Fruit fly (Drosophila melanogaster): ENCODE data around the gene RhoGAP71E.
A peak's percentile ranks its signal among the peaks of the same experiment; 100 is the strongest.

RhoGAP71E gene

DNA sequence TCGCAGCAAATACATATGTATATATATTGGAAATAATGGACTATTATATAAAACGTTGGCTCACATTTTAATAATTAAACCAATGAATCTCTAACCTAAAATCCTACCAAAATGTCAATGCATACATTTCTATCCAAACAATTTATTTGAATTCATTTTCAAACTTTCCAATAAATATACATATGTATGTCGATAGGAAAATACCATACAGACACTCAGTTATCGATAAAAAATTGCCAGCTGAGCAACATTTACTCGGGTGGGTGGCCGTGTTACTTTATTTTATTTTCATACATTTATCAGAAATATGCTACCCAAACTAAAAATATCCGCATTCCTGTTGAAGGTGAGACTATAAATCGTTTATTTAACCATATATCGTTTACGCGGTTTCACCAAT lies 12.3 kb upstream of the RhoGAP71E start, which contains the start of gene Ufsp2:
Ufsp2 (plus strand) TSS at position 214 of the 400 bp plus-strand sequence.
- no peak for TF ChIP-seq CG8159 (tag; optimal IDR thresholded peaks at IDR 0.05)
- TF ChIP-seq CG10348 (GFP tag; IDR thresholded peaks at IDR 0.05) = no peak
- no peak for TF ChIP-seq CG12605 (GFP tag; IDR thresholded peaks at IDR 0.05)

DNA sequence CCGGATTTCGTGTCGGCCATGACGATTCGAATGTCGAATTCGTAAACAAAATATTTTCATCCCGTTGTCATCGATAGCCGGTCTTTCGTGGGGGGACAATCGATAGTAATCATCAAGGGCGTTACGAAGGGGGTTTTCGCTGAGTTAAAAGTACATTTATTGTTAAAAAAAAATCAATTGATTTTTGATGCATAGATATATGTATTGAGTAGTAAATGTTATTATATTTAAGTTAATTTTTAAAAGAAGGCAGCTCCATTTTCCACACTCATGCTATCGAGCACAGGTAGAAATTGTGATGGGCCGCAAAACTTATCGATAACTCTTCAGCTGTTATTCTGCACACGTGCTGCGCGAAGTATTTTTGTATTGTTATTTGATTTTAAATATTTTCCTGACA lies 8.2 kb upstream of the RhoGAP71E start, which contains the start of the genes mrn and CG12301:
mrn (minus strand) TSS at position 51 of the 400 bp plus-strand sequence.
CG12301 (plus strand) TSS at position 314 of the 400 bp plus-strand sequence.
- TF ChIP-seq Ets98B (GFP tag; IDR thresholded peaks at IDR 0.05) (peak; percentile 97), CG13204 (GFP tag; optimal IDR thresholded peaks at IDR 0.05) (no peak), CG10348 (GFP tag; IDR thresholded peaks at IDR 0.05) (no peak), CG32121 (GFP tag; IDR thresholded peaks at IDR 0.05) (peak; percentile 79; the same call in 1 of the 2 replicates), CG4496 (GFP tag; IDR thresholded peaks at IDR 0.05) (peak; percentile 98), CG9948 (tag; optimal IDR thresholded peaks at IDR 0.05) (peak; percentile 45), gl (tag; optimal IDR thresholded peaks at IDR 0.05) (peak; percentile 2), EcR (GFP tag; optimal IDR thresholded peaks at IDR 0.05) (no peak), fd96Ca (GFP tag; IDR thresholded peaks at IDR 0.05) (peak; percentile 89), Snoo (tag; optimal IDR thresholded peaks at IDR 0.05) (peak; percentile 67), CG17806 (tag; optimal IDR thresholded peaks at IDR 0.05) (peak; percentile 49), rn (GFP tag; IDR thresholded peaks at IDR 0.05) (peak; percentile 93), CG34367 (tag; optimal IDR thresholded peaks at IDR 0.05) (peak; percentile 45), CG12605 (GFP tag; IDR thresholded peaks at IDR 0.05) (peak; percentile 91), D1 (tag; optimal IDR thresholded peaks at IDR 0.05) (no peak), CG15710 (tag; optimal IDR thresholded peaks at IDR 0.05) (peak; percentile 70)

DNA sequence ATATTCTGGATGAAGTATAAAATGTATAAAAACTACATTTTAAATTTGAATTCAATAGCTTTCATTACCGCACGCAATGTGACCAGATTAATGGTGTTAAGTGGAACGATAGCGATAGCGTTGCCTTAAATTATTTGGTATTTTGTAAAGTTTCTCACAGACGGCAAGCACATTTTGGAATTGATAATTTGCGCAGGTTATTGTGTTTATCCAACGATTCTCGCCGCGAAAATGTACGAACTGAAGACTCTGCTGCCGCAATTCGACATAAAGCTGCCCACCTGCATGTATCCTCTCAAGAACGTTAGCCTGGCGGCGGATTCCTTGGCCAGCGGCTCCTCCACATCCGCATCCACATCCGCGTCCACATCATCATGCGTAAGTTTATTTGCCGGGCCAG lies 5.2 kb upstream of the RhoGAP71E start, which contains the start of gene AIMP2:
AIMP2 (plus strand) TSS at position 135 of the 400 bp plus-strand sequence.
- TF ChIP-seq Snoo (tag; optimal IDR thresholded peaks at IDR 0.05) = no peak
- no peak for TF ChIP-seq Ets98B (GFP tag; IDR thresholded peaks at IDR 0.05)
- TF ChIP-seq CG8301 (tag; optimal IDR thresholded peaks at IDR 0.05) = no peak
- TF ChIP-seq CG34367 (tag; optimal IDR thresholded peaks at IDR 0.05) = no peak
- TF ChIP-seq Pif1A (GFP tag; optimal IDR thresholded peaks at IDR 0.05) = no peak
- TF ChIP-seq rn (GFP tag; IDR thresholded peaks at IDR 0.05) = no peak

DNA sequence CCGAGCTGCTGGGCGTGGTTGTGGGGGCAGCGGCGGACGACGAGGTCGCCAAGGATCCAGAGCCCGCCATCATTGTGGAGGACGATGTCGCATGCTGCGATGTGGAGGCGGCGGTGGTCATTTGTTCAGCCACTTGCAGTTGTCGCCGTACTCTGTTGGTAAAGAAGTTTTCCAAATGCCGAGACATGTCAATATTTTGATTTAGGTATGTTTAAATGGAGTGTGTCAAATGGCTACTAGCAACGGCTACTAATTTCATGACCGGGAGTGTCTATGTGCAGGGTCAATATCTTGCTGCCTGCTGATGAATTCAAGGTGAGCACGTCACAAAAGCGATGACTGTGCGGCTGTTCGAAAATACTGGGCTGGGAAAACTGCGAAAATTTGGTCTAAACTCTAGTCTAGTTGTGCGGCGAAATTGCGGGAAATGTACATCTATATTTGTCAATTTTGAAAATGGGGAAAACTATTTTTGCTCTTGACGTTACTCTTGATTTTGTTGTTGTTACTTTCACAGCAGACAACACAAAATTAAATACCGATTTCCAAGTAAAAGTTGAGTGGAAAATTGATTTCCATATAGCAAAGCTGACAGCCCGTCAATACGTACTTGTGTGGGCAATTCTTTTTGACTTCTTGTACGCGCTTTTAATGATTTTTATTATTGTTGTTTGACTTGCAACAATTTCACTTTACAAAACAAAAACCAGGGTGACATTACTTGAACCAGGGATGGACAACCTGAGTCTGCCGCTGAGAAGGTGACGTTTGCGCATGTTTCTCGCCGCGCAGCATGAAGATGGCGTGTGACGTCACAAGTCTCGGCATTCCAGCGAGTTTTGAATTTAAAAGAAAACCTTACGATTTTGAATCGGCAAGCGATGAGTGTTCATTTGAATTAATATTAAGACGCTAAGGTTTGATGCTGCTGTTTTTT lies 947 bp upstream of the RhoGAP71E start, which contains the start of gene CG7656:
CG7656 (minus strand) TSS at position 731 of the 937 bp plus-strand sequence.
- TF ChIP-seq CG4496 (GFP tag; IDR thresholded peaks at IDR 0.05) = peak; percentile 77
- 0 out of 2 replicates have a peak, but pooled peaks have one; percentile 41 for TF ChIP-seq rn (GFP tag; IDR thresholded peaks at IDR 0.05)
- peak; percentile 31 for TF ChIP-seq CG8159 (tag; optimal IDR thresholded peaks at IDR 0.05)
- TF ChIP-seq CG12605 (GFP tag; IDR thresholded peaks at IDR 0.05) = no peak; the same call in 1 of the 2 replicates
- no peak for TF ChIP-seq D1 (tag; optimal IDR thresholded peaks at IDR 0.05)
- peak; percentile 25 for TF ChIP-seq CG15710 (tag; optimal IDR thresholded peaks at IDR 0.05)
- no peak for TF ChIP-seq CG13204 (GFP tag; optimal IDR thresholded peaks at IDR 0.05)
- TF ChIP-seq CG9948 (tag; optimal IDR thresholded peaks at IDR 0.05) = no peak
- TF ChIP-seq CG14655 (GFP tag; optimal IDR thresholded peaks at IDR 0.05) = no peak
- TF ChIP-seq CG8301 (tag; optimal IDR thresholded peaks at IDR 0.05) = no peak
- no peak for TF ChIP-seq CG10348 (GFP tag; IDR thresholded peaks at IDR 0.05)
- TF ChIP-seq Pif1A (GFP tag; optimal IDR thresholded peaks at IDR 0.05) = peak; percentile 29
- TF ChIP-seq CG17806 (tag; optimal IDR thresholded peaks at IDR 0.05) = no peak
- peak; percentile 52 for TF ChIP-seq Snoo (tag; optimal IDR thresholded peaks at IDR 0.05)
- TF ChIP-seq Ets98B (GFP tag; IDR thresholded peaks at IDR 0.05) = peak; percentile 74
- TF ChIP-seq EcR (GFP tag; optimal IDR thresholded peaks at IDR 0.05) = peak; percentile 92
- no peak for TF ChIP-seq Pif1B (GFP tag; optimal IDR thresholded peaks at IDR 0.05)
- peak; percentile 15 for TF ChIP-seq CG34367 (tag; optimal IDR thresholded peaks at IDR 0.05)
- peak; percentile 53; the same call in 2 of the 3 replicates for TF ChIP-seq fd96Ca (GFP tag; IDR thresholded peaks at IDR 0.05)
- TF ChIP-seq gl (tag; optimal IDR thresholded peaks at IDR 0.05) = peak; percentile 10
- TF ChIP-seq CG32121 (GFP tag; IDR thresholded peaks at IDR 0.05) = peak; percentile 46

DNA sequence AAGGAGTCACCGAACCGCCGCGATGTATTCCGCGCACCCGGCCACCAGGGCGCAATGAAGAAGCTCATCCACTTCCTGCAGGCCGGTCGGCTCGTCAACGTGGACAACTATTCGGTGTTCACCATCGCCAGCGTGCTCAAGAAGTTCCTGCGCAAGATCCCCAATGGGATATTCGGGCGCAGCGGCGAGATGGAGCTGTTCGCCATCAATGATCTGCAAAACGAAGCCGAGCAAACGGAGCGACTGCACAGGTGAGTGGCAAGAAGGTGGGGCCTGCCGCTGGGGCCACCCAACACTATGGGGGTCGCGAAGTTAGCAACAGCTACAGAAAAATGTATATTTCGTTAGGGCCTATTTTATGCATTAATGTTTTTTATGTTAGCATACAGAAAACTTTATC lies 1.1 kb downstream of the RhoGAP71E start:
- TF ChIP-seq CG4496 (GFP tag; IDR thresholded peaks at IDR 0.05) (peak; percentile 60; the same call in 2 of the 3 replicates), Snoo (tag; optimal IDR thresholded peaks at IDR 0.05) (no peak), CG32121 (GFP tag; IDR thresholded peaks at IDR 0.05) (0 out of 2 replicates have a peak, but pooled peaks have one; percentile 31), CG14655 (GFP tag; optimal IDR thresholded peaks at IDR 0.05) (peak; percentile 7), Ets98B (GFP tag; IDR thresholded peaks at IDR 0.05) (peak; percentile 39)
